Worm (Caenorhabditis elegans) whole organism, L3 larva: ENCODE measurements around the gene F56H11.2.
A peak's percentile ranks its signal among the peaks of the same experiment; 100 is the strongest.

Source experiments
- R02D3.7 ChIP-seq: fragments of 150-350 bp; optimal IDR thresholded peaks from 2 replicates; lab custom pipeline; 2014; ENCODE audit warnings: missing biosample characterization, missing genetic modification characterization
- ama-1 ChIP-seq: fragments of 150-350 bp; optimal IDR thresholded peaks from 2 replicates; lab custom pipeline; 2018
- lin-39 ChIP-seq: fragments of 150-350 bp; optimal IDR thresholded peaks from 2 replicates; lab custom pipeline; 2018; ENCODE audit warnings: missing biosample characterization, missing genetic modification reagents, missing genetic modification characterization
- nhr-28 ChIP-seq: fragments of 150-350 bp; optimal IDR thresholded peaks from 2 replicates; lab custom pipeline; 2014; ENCODE audit warnings: missing biosample characterization, missing genetic modification characterization
- pha-4 ChIP-seq: fragments of 150-350 bp; optimal IDR thresholded peaks from 2 replicates; lab custom pipeline; 2014; ENCODE audit warnings: missing biosample characterization, missing genetic modification reagents, missing genetic modification characterization
- sea-2 ChIP-seq: fragments of 150-350 bp; sonication (generic microtip); optimal IDR thresholded peaks from 4 replicates; lab custom pipeline; 2014; ENCODE audit warnings: missing biosample characterization, missing genetic modification reagents, missing genetic modification characterization
- snpc-4 ChIP-seq: fragments of 150-350 bp; optimal IDR thresholded peaks from 2 replicates; lab custom pipeline; 2014; ENCODE audit warnings: missing biosample characterization, missing genetic modification characterization
- ztf-11 ChIP-seq: fragments of 150-350 bp; optimal IDR thresholded peaks from 2 replicates; lab custom pipeline; 2014; ENCODE audit warnings: missing biosample characterization, missing genetic modification characterization

- TF ChIP-seq ama-1 (lab: Kevin White, UChicago), result no peak
- TF ChIP-seq ztf-11 (tag; lab: Kevin White, UChicago), result no peak
- no peak for TF ChIP-seq nhr-28 (tag; lab: Kevin White, UChicago)
- no peak for TF ChIP-seq R02D3.7 (tag; lab: Kevin White, UChicago)
- TF ChIP-seq pha-4 (tag; lab: Kevin White, UChicago), result peak; percentile 23
- peak; percentile 67 for TF ChIP-seq snpc-4 (tag; lab: Kevin White, UChicago)
- no peak for TF ChIP-seq lin-39 (tag; lab: Kevin White, UChicago)
- TF ChIP-seq sea-2, result no peak
Measured at ce11 chrIV:9511640-9512039, 21.3 kb downstream of the F56H11.2 start.
